Fruit fly (Drosophila melanogaster): ENCODE measurements around the gene fabp.

Gene fabp

dm6 chr3R:11557492-11557965 lies 9.3 kb downstream of the fabp start, which contains the start of gene CG10898 (continued):
- TF ChIP-seq Ssrp (tag; optimal IDR thresholded peaks at IDR 0.05) = peak; percentile 78
- TF ChIP-seq bowl (GFP tag; IDR thresholded peaks at IDR 0.05) = peak; percentile 58; the same call in 1 of the 2 replicates
- TF ChIP-seq CG12391 (tag; optimal IDR thresholded peaks at IDR 0.05) = peak; percentile 91
- no peak for TF ChIP-seq zf30C (GFP tag; optimal IDR thresholded peaks at IDR 0.05)
- peak in 1 of 2 experiments; percentile 13 for TF ChIP-seq Eip74EF (GFP tag; optimal IDR thresholded peaks at IDR 0.05)
- no peak for TF ChIP-seq CG10431 (GFP tag; optimal IDR thresholded peaks at IDR 0.05)
- peak; percentile 76 for TF ChIP-seq CG3281 (GFP tag; optimal IDR thresholded peaks at IDR 0.05)
- peak; percentile 79 for TF ChIP-seq CG5953 (GFP tag; IDR thresholded peaks at IDR 0.05)
- no peak for TF ChIP-seq corto (GFP tag; optimal IDR thresholded peaks at IDR 0.05)
- peak; percentile 56 for TF ChIP-seq MESR4 (GFP tag; optimal IDR thresholded peaks at IDR 0.05)
- no peak for TF ChIP-seq Doc3 (GFP tag; IDR thresholded peaks at IDR 0.05; ENCODE audit: partially characterized antibody)
- TF ChIP-seq CG14667 (GFP tag; IDR thresholded peaks at IDR 0.05) = peak; percentile 78
- peak; percentile 83 for TF ChIP-seq CG7786 (GFP tag; optimal IDR thresholded peaks at IDR 0.05)
- TF ChIP-seq CG6854 (GFP tag; optimal IDR thresholded peaks at IDR 0.05) = no peak
- peak; percentile 73 for TF ChIP-seq Optix (GFP tag; IDR thresholded peaks at IDR 0.05)
- TF ChIP-seq CG18619 (GFP tag; optimal IDR thresholded peaks at IDR 0.05) = peak; percentile 63
- TF ChIP-seq Mad (GFP tag; optimal IDR thresholded peaks at IDR 0.05) = peak; percentile 77
- peak; percentile 91 for TF ChIP-seq Rfx (GFP tag; IDR thresholded peaks at IDR 0.05)
- TF ChIP-seq peb (GFP tag; IDR thresholded peaks at IDR 0.05) = peak; percentile 69
- TF ChIP-seq tll (GFP tag; optimal IDR thresholded peaks at IDR 0.05) = no peak
- TF ChIP-seq Max (GFP tag; optimal IDR thresholded peaks at IDR 0.05) = peak; percentile 67
- TF ChIP-seq inv (GFP tag; IDR thresholded peaks at IDR 0.05; ENCODE audit: partially characterized antibody) = no peak
- no peak for TF ChIP-seq CG6791 (GFP tag; IDR thresholded peaks at IDR 0.05; ENCODE audit: partially characterized antibody)
- TF ChIP-seq h (optimal IDR thresholded peaks at IDR 0.05) = no peak
- TF ChIP-seq Aef1 (GFP tag; IDR thresholded peaks at IDR 0.05) = peak; percentile 81
- TF ChIP-seq CG10959 (GFP tag; IDR thresholded peaks at IDR 0.05) = peak; percentile 52; the same call in 1 of the 2 replicates
- peak; percentile 81 for TF ChIP-seq CG8924 (tag; optimal IDR thresholded peaks at IDR 0.05)
- TF ChIP-seq CG32767 (GFP tag; IDR thresholded peaks at IDR 0.05) = peak; percentile 75
- TF ChIP-seq Bgb (GFP tag; IDR thresholded peaks at IDR 0.05; ENCODE audit: partially characterized antibody) = no peak
- TF ChIP-seq CG11695 (GFP tag; IDR thresholded peaks at IDR 0.05) = peak; percentile 83
- peak; percentile 55 for TF ChIP-seq CG6813 (GFP tag; optimal IDR thresholded peaks at IDR 0.05)
- no peak for TF ChIP-seq fd102C (GFP tag; optimal IDR thresholded peaks at IDR 0.05)
- peak; percentile 77 for TF ChIP-seq CG10462 (GFP tag; optimal IDR thresholded peaks at IDR 0.05)
- TF ChIP-seq gt (GFP tag; IDR thresholded peaks at IDR 0.05) = peak; percentile 70
- peak; percentile 59 for TF ChIP-seq slou (GFP tag; optimal IDR thresholded peaks at IDR 0.05)
- TF ChIP-seq z (GFP tag; IDR thresholded peaks at IDR 0.05) = no peak
- TF ChIP-seq trh (GFP tag; optimal IDR thresholded peaks at IDR 0.05) = peak; percentile 33
- TF ChIP-seq CG15696 (tag; optimal IDR thresholded peaks at IDR 0.05) = peak; percentile 69
- peak; percentile 86 for TF ChIP-seq CG10366 (GFP tag; IDR thresholded peaks at IDR 0.05)
- TF ChIP-seq lab (GFP tag; optimal IDR thresholded peaks at IDR 0.05) = peak; percentile 85
- TF ChIP-seq zfh2 (GFP tag; optimal IDR thresholded peaks at IDR 0.05) = peak; percentile 85
- TF ChIP-seq CG42726 (GFP tag; IDR thresholded peaks at IDR 0.05; ENCODE audit: partially characterized antibody) = no peak
- peak; percentile 84; the same call in 2 of the 3 replicates for TF ChIP-seq gce (GFP tag; IDR thresholded peaks at IDR 0.05)
- TF ChIP-seq CG7745 (tag; optimal IDR thresholded peaks at IDR 0.05) = no peak
- peak; percentile 98 for TF ChIP-seq Med (GFP tag)
- no peak for TF ChIP-seq br (optimal IDR thresholded peaks at IDR 0.05)
- peak; percentile 65 for TF ChIP-seq CG17385 (GFP tag; optimal IDR thresholded peaks at IDR 0.05)
- peak; percentile 80 for TF ChIP-seq CG2889 (GFP tag; IDR thresholded peaks at IDR 0.05)
- TF ChIP-seq CG14441 (GFP tag; IDR thresholded peaks at IDR 0.05) = peak; percentile 88
- TF ChIP-seq psq (GFP tag; optimal IDR thresholded peaks at IDR 0.05) = peak; percentile 34
